Worm (Caenorhabditis elegans): ENCODE measurements around the gene trmt-10C.2.

- TF ChIP-seq nhr-237 (tag; optimal IDR thresholded peaks at IDR 0.05), result no peak
- no peak for TF ChIP-seq aly-2 (tag; optimal IDR thresholded peaks at IDR 0.05)
- no peak for TF ChIP-seq nhr-77 (tag; optimal IDR thresholded peaks at IDR 0.05)
- no peak for TF ChIP-seq nhr-23 (tag; optimal IDR thresholded peaks at IDR 0.05)
- TF ChIP-seq mdl-1 (tag; optimal IDR thresholded peaks at IDR 0.05), result no peak
- TF ChIP-seq nhr-12 (tag; optimal IDR thresholded peaks at IDR 0.05), result no peak
- TF ChIP-seq ama-1 (optimal IDR thresholded peaks at IDR 0.05), result no peak
- TF ChIP-seq nhr-25 (tag; optimal IDR thresholded peaks at IDR 0.05), result no peak
- peak; percentile 35 for TF ChIP-seq fos-1 (tag; optimal IDR thresholded peaks at IDR 0.05)
- TF ChIP-seq snpc-4 (tag; optimal IDR thresholded peaks at IDR 0.05), result no peak
- no peak for TF ChIP-seq lsy-2 (tag; optimal IDR thresholded peaks at IDR 0.05)
- no peak for TF ChIP-seq lin-39 (tag; optimal IDR thresholded peaks at IDR 0.05)
- no peak for TF ChIP-seq blmp-1 (tag; optimal IDR thresholded peaks at IDR 0.05; ENCODE audit: insufficient read depth)
These were observed 6.1 kb upstream of the trmt-10C.2 start, which contains the start of gene let-767 for ce11 chrIII:6339919-6340434.
